Worm (Caenorhabditis elegans) whole organism, L4/young adult: Measurements from ENCODE around the gene ccd-5.

Experiments
- W03F9.2 ChIP-seq: fragments of 150-350 bp; optimal IDR thresholded peaks from 2 replicates; lab custom pipeline; 2014; ENCODE audit warnings: missing biosample characterization, missing genetic modification characterization
- dao-5 ChIP-seq: sonication (generic microtip); optimal IDR thresholded peaks from 2 replicates; lab custom pipeline; 2016; ENCODE audit warnings: missing genotype, missing genetic modification characterization, moderate library complexity, missing compliant biosample characterization
- him-1 ChIP-seq: sonication (generic microtip); optimal IDR thresholded peaks from 2 replicates; lab custom pipeline; 2016; ENCODE audit warnings: missing genotype, missing genetic modification reagents, missing genetic modification characterization, missing compliant biosample characterization

DNA sequence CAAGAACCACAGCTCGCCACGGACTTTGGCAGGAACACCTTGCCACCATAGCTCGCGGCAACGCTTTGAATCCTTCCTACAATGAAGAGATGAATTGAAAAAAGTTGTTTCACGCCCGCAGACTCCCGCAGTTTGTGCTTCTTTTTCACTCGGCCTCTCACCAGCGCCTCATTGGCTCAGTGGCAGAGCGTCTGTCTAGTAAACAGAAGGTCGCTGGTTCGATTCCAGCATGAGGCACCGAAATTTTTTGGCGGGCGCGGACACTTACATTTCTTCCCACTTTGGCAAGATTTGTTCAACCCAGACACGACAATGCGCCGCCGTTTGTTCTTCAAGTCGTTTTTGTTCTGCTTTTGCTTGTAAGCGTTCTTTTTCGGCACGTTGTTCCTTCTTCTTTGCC lies 44.6 kb downstream of the ccd-5 start:
- peak; percentile 45 for TF ChIP-seq him-1 (tag; lab: Kevin White, UChicago)
- TF ChIP-seq dao-5 (tag; lab: Kevin White, UChicago) = peak; percentile 12
- no peak for TF ChIP-seq W03F9.2 (tag; lab: Kevin White, UChicago)
